Fruit fly (Drosophila melanogaster) whole organism, embryonic: ENCODE data around the gene Nup93-1.

Source experiments
- Abd-B ChIP-seq: fragments of 200-800 bp; sonication (Bioruptor generic); optimal IDR thresholded peaks from 2 replicates; lab custom pipeline; 2018; ENCODE audit warnings: missing biosample characterization, mild to moderate bottlenecking, missing genetic modification characterization, moderate library complexity
- CG10209 ChIP-seq: fragments of 200-800 bp; sonication (Bioruptor generic); optimal IDR thresholded peaks from 3 replicates; lab custom pipeline; 2017; ENCODE audit warnings: missing biosample characterization, mild to moderate bottlenecking, missing genetic modification characterization, missing genetic modification reagents
- CG10366 ChIP-seq: fragments of 200-800 bp; sonication (Bioruptor generic); IDR thresholded peaks from 2 replicates; pipeline ENCODE4 v1.3.6; 2022; ENCODE audit warnings: missing biosample characterization, missing genetic modification characterization
- CG10543 ChIP-seq: fragments of 200-800 bp; sonication (Bioruptor generic); optimal IDR thresholded peaks from 3 replicates; lab custom pipeline; 2017; ENCODE audit warnings: missing biosample characterization, mild to moderate bottlenecking, missing genetic modification characterization, moderate library complexity
- CG12219 ChIP-seq: fragments of 200-800 bp; sonication (Bioruptor generic); optimal IDR thresholded peaks from 3 replicates; lab custom pipeline; 2018; ENCODE audit warnings: missing biosample characterization, mild to moderate bottlenecking, missing genetic modification characterization
- CG12659 ChIP-seq: fragments of 200-800 bp; sonication (Bioruptor generic); optimal IDR thresholded peaks from 3 replicates; lab custom pipeline; 2017; ENCODE audit warnings: mild to moderate bottlenecking, missing biosample characterization, missing genetic modification reagents, missing genetic modification characterization
- CG15269 ChIP-seq: fragments of 200-800 bp; sonication (Bioruptor generic); optimal IDR thresholded peaks from 2 replicates; lab custom pipeline; 2018; ENCODE audit warnings: missing biosample characterization, mild to moderate bottlenecking, missing genetic modification characterization, moderate library complexity
- CG1602 ChIP-seq: fragments of 200-800 bp; sonication (Bioruptor generic); optimal IDR thresholded peaks from 3 replicates; lab custom pipeline; 2016; ENCODE audit warnings: missing biosample characterization, missing genetic modification characterization
- CG1647 ChIP-seq: fragments of 200-800 bp; sonication (Bioruptor generic); optimal IDR thresholded peaks from 3 replicates; lab custom pipeline; 2016; ENCODE audit warnings: missing biosample characterization, missing genetic modification characterization
- CG16779 ChIP-seq: fragments of 200-800 bp; sonication (Bioruptor generic); IDR thresholded peaks from 2 replicates; pipeline ENCODE4 v1.3.6; 2022; ENCODE audit warnings: missing biosample characterization, missing genetic modification characterization
- CG18599 ChIP-seq: fragments of 200-800 bp; sonication (Bioruptor generic); optimal IDR thresholded peaks from 3 replicates; lab custom pipeline; 2017; ENCODE audit warnings: missing biosample characterization, missing genetic modification characterization, mild to moderate bottlenecking, moderate library complexity, missing genetic modification reagents
- CG2202 ChIP-seq: fragments of 200-800 bp; sonication (Bioruptor generic); optimal IDR thresholded peaks from 2 replicates; lab custom pipeline; 2018; ENCODE audit warnings: missing biosample characterization, mild to moderate bottlenecking, missing genetic modification characterization
- CG5245 ChIP-seq: fragments of 200-800 bp; sonication (Bioruptor generic); optimal IDR thresholded peaks from 3 replicates; lab custom pipeline; 2016; ENCODE audit warnings: missing biosample characterization, missing genetic modification characterization
- CG7963 ChIP-seq: fragments of 200-800 bp; sonication (Bioruptor generic); IDR thresholded peaks from 3 replicates; pipeline ENCODE4 v1.3.6; 2022; ENCODE audit warnings: missing biosample characterization, missing genetic modification characterization; ENCODE audit not compliant: partially characterized antibody
- CG8359 ChIP-seq: fragments of 200-800 bp; sonication (Bioruptor generic); optimal IDR thresholded peaks from 2 replicates; lab custom pipeline; 2017; ENCODE audit warnings: missing biosample characterization, mild to moderate bottlenecking, missing genetic modification characterization, borderline replicate concordance
- CG8765 ChIP-seq: fragments of 200-800 bp; sonication (Bioruptor generic); IDR thresholded peaks from 2 replicates; pipeline ENCODE4 v1.3.6; 2022; ENCODE audit warnings: missing biosample characterization, missing genetic modification characterization
- CG8924 ChIP-seq: fragments of 200-800 bp; optimal IDR thresholded peaks from 3 replicates; lab custom pipeline; 2019; ENCODE audit warnings: missing biosample characterization, mild to moderate bottlenecking, missing genetic modification characterization, moderate library complexity
- CG9817 ChIP-seq: fragments of 200-800 bp; sonication (Bioruptor generic); optimal IDR thresholded peaks from 2 replicates; lab custom pipeline; 2018; ENCODE audit warnings: missing biosample characterization, mild to moderate bottlenecking, missing genetic modification characterization, moderate library complexity
- CHES-1-like ChIP-seq: fragments of 200-800 bp; sonication (Bioruptor generic); optimal IDR thresholded peaks from 2 replicates; lab custom pipeline; 2016; ENCODE audit warnings: missing biosample characterization, missing genetic modification characterization
- CTCF ChIP-seq: fragments of 200-800 bp; sonication (Bioruptor generic); optimal IDR thresholded peaks from 2 replicates; lab custom pipeline; 2017; ENCODE audit warnings: missing biosample characterization, mild to moderate bottlenecking, missing genetic modification characterization, moderate library complexity
- Dp ChIP-seq: fragments of 200-800 bp; sonication (Bioruptor generic); optimal IDR thresholded peaks from 2 replicates; lab custom pipeline; 2018; ENCODE audit warnings: missing biosample characterization, mild to moderate bottlenecking, missing genetic modification characterization, moderate library complexity
- GATAe ChIP-seq: fragments of 200-800 bp; sonication (Bioruptor generic); conservative IDR thresholded peaks from 2 replicates; pipeline ENCODE4 v1.3.6; 2022; ENCODE audit warnings: missing biosample characterization, missing genetic modification characterization
- Lim3 ChIP-seq: fragments of 200-800 bp; sonication (Bioruptor generic); IDR thresholded peaks from 2 replicates; pipeline ENCODE4 v1.3.6; 2022; ENCODE audit warnings: missing biosample characterization, missing genetic modification characterization
- Mad ChIP-seq: fragments of 200-800 bp; sonication (Bioruptor generic); optimal IDR thresholded peaks from 2 replicates; lab custom pipeline; 2016; ENCODE audit warnings: missing biosample characterization, missing genetic modification characterization
- NFAT ChIP-seq: fragments of 200-800 bp; sonication (Bioruptor generic); IDR thresholded peaks from 2 replicates; pipeline ENCODE4 v1.3.6; 2022; ENCODE audit warnings: missing biosample characterization, missing genetic modification characterization
- NfI ChIP-seq: fragments of 200-800 bp; sonication (Bioruptor generic); optimal IDR thresholded peaks from 3 replicates; lab custom pipeline; 2018; ENCODE audit warnings: missing biosample characterization, mild to moderate bottlenecking, missing genetic modification characterization, moderate library complexity
- Pdp1 ChIP-seq, 2 experiments: fragments of 200-800 bp; sonication (Bioruptor generic); optimal IDR thresholded peaks; 3 replicates each; lab custom pipeline; 2016; ENCODE audit warnings: missing biosample characterization in 2 of 2, missing genetic modification characterization in 2 of 2, mild to moderate bottlenecking in 1 of 2, moderate library complexity in 1 of 2
- Six4 ChIP-seq: fragments of 200-800 bp; sonication (Bioruptor generic); optimal IDR thresholded peaks from 2 replicates; lab custom pipeline; 2016; ENCODE audit warnings: missing biosample characterization, missing genetic modification characterization
- Sry-β ChIP-seq: fragments of 200-800 bp; sonication (Bioruptor generic); optimal IDR thresholded peaks from 2 replicates; lab custom pipeline; 2018; ENCODE audit warnings: missing biosample characterization, mild to moderate bottlenecking, missing genetic modification characterization, moderate library complexity
- amos ChIP-seq: fragments of 200-800 bp; sonication (Bioruptor generic); IDR thresholded peaks from 2 replicates; pipeline ENCODE4 v1.3.6; 2022; ENCODE audit warnings: missing biosample characterization, missing genetic modification characterization; ENCODE audit not compliant: partially characterized antibody
- bsh ChIP-seq, 2 experiments: fragments of 200-800 bp; sonication (Bioruptor generic); optimal IDR thresholded peaks; 2 replicates each; lab custom pipeline; 2017 to 2018; ENCODE audit warnings: mild to moderate bottlenecking in 2 of 2, missing biosample characterization in 2 of 2, missing genetic modification characterization in 2 of 2, moderate library complexity in 1 of 2
- caup ChIP-seq: fragments of 200-800 bp; sonication (Bioruptor generic); optimal IDR thresholded peaks from 3 replicates; lab custom pipeline; 2017; ENCODE audit warnings: missing biosample characterization, mild to moderate bottlenecking, missing genetic modification characterization, moderate library complexity; ENCODE audit not compliant: severe bottlenecking
- cg ChIP-seq: fragments of 200-800 bp; sonication (Bioruptor generic); optimal IDR thresholded peaks from 3 replicates; lab custom pipeline; 2019; ENCODE audit warnings: missing biosample characterization, mild to moderate bottlenecking, missing genetic modification characterization, moderate library complexity
- dati ChIP-seq: fragments of 200-800 bp; sonication (Bioruptor generic); IDR thresholded peaks from 2 replicates; pipeline ENCODE4 v1.3.6; 2022; ENCODE audit warnings: missing biosample characterization, missing genetic modification characterization
- exex ChIP-seq: fragments of 200-800 bp; sonication (Bioruptor generic); optimal IDR thresholded peaks from 4 replicates; lab custom pipeline; 2018; ENCODE audit warnings: missing biosample characterization, mild to moderate bottlenecking, missing genetic modification characterization, moderate library complexity
- fd102C ChIP-seq: fragments of 200-800 bp; sonication (Bioruptor generic); optimal IDR thresholded peaks from 2 replicates; lab custom pipeline; 2018; ENCODE audit warnings: missing biosample characterization, mild to moderate bottlenecking, missing genetic modification characterization, moderate library complexity
- ftz-f1 ChIP-seq: fragments of 200-800 bp; sonication (Bioruptor generic); optimal IDR thresholded peaks from 2 replicates; lab custom pipeline; 2016; ENCODE audit warnings: missing biosample characterization, missing genetic modification characterization
- gcm ChIP-seq: fragments of 200-800 bp; sonication (Bioruptor generic); optimal IDR thresholded peaks from 2 replicates; lab custom pipeline; 2019; ENCODE audit warnings: missing biosample characterization, mild to moderate bottlenecking, missing genetic modification characterization, moderate library complexity
- grau ChIP-seq: fragments of 200-800 bp; optimal IDR thresholded peaks from 3 replicates; lab custom pipeline; 2019; ENCODE audit warnings: missing biosample characterization, mild to moderate bottlenecking, missing genetic modification characterization, moderate library complexity
- jigr1 ChIP-seq: fragments of 200-800 bp; sonication (Bioruptor generic); IDR thresholded peaks from 3 replicates; pipeline ENCODE4 v1.3.6; 2022; ENCODE audit warnings: missing biosample characterization, missing genetic modification characterization
- kah ChIP-seq: fragments of 200-800 bp; sonication (Bioruptor generic); optimal IDR thresholded peaks from 2 replicates; lab custom pipeline; 2018; ENCODE audit warnings: missing biosample characterization, mild to moderate bottlenecking, missing genetic modification characterization
- kni ChIP-seq: fragments of 200-800 bp; sonication (Bioruptor generic); optimal IDR thresholded peaks from 3 replicates; lab custom pipeline; 2017; ENCODE audit warnings: mild to moderate bottlenecking, missing biosample characterization, missing genetic modification reagents, missing genetic modification characterization
- lov ChIP-seq, 2 experiments: fragments of 200-800 bp in 1 of 2; fragments of >200 bp in 1 of 2; sonication (Bioruptor generic) in 1 of 2; IDR thresholded peaks in 1 of 2; optimal IDR thresholded peaks in 1 of 2; 2 replicates in 1 of 2; 3 replicates in 1 of 2; pipeline versions ENCODE4 v1.3.6 to Lab custom; 2017 to 2022; ENCODE audit warnings: missing biosample characterization in 1 of 2, missing genetic modification characterization in 1 of 2
- row ChIP-seq: fragments of 200-800 bp; sonication (Bioruptor generic); IDR thresholded peaks from 3 replicates; pipeline ENCODE4 v1.3.6; 2022; ENCODE audit warnings: missing biosample characterization, missing genetic modification characterization
- tll ChIP-seq, 2 experiments: fragments of 200-800 bp in 1 of 2; fragments of >200 bp in 1 of 2; sonication (Bioruptor generic) in 1 of 2; optimal IDR thresholded peaks; 2 replicates each; lab custom pipeline; 2017 to 2019; ENCODE audit warnings: missing biosample characterization in 2 of 2, missing genetic modification characterization in 2 of 2, mild to moderate bottlenecking in 1 of 2, moderate library complexity in 1 of 2
- unpg ChIP-seq: fragments of 200-800 bp; sonication (Bioruptor generic); optimal IDR thresholded peaks from 3 replicates; lab custom pipeline; 2018; ENCODE audit warnings: missing biosample characterization, mild to moderate bottlenecking, missing genetic modification characterization, moderate library complexity
- zen ChIP-seq: fragments of 200-800 bp; sonication (Bioruptor generic); optimal IDR thresholded peaks from 3 replicates; lab custom pipeline; 2018; ENCODE audit warnings: missing biosample characterization, mild to moderate bottlenecking, missing genetic modification characterization, moderate library complexity
- zen2 ChIP-seq: fragments of 200-800 bp; sonication (Bioruptor generic); IDR thresholded peaks from 3 replicates; pipeline ENCODE4 v1.3.6; 2022; ENCODE audit warnings: missing biosample characterization, missing genetic modification characterization; ENCODE audit not compliant: partially characterized antibody

The Nup93-1 gene

DNA sequence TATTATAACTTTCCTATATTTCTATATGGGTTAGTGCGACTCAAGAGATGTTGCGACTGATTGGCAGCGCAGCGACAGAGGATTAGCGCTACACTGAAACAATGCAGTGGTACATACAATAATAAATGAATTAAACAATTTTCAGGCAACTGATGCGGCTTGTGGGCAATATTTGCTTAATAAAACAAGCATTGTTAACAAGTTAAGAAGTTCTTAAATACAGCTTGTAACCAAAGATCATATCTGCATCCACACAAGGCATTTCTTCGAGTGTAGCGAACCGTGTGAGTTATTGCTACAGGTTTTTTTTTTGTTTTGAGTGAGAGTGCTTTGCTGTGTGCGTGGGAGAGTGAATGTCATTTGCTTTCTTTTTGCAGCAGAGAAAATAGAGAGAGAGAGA is 16.3 kb downstream of the Nup93-1 start (continued):
- TF ChIP-seq CG12219 (GFP tag; lab: Kevin White, UChicago) (peak; percentile 76), CHES-1-like (GFP tag; lab: Kevin White, UChicago) (peak; percentile 62), Abd-B (GFP tag; lab: Kevin White, UChicago) (peak; percentile 53), bsh (GFP tag; optimal IDR thresholded peaks at IDR 0.05; lab: Kevin White, UChicago) (peak; percentile 50 to 58), lov (optimal IDR thresholded peaks at IDR 0.05; lab: Kevin White, UChicago) (no peak), lov (GFP tag; IDR thresholded peaks at IDR 0.05; lab: Robert Waterston, UW) (no peak), CG10209 (GFP tag; lab: Kevin White, UChicago) (peak; percentile 71), Lim3 (peak; percentile 31; the same call in 1 of the 2 replicates), Pdp1 (GFP tag; optimal IDR thresholded peaks at IDR 0.05; lab: Kevin White, UChicago) (peak; percentile 58 to 64), CG12659 (peak; percentile 50), grau (peak; percentile 57), CG10366 (GFP tag; lab: Robert Waterston, UW) (peak; percentile 74), CG10543 (GFP tag; lab: Kevin White, UChicago) (peak; percentile 7), zen (peak; percentile 68), CG1647 (GFP tag; lab: Kevin White, UChicago) (peak; percentile 66), tll (GFP tag; optimal IDR thresholded peaks at IDR 0.05; lab: Kevin White, UChicago) (no peak), Dp (GFP tag; lab: Kevin White, UChicago) (no peak), kah (GFP tag; lab: Kevin White, UChicago) (peak; percentile 38), ftz-f1 (no peak), CG2202 (tag; lab: Kevin White, UChicago) (peak; percentile 17), caup (GFP tag; lab: Kevin White, UChicago) (peak; percentile 40), CG1602 (GFP tag; lab: Kevin White, UChicago) (peak; percentile 52), kni (GFP tag; lab: Kevin White, UChicago) (no peak), CG16779 (no peak), gcm (GFP tag; lab: Kevin White, UChicago) (peak; percentile 60), Sry-β (GFP tag; lab: Kevin White, UChicago) (no peak), CG8359 (GFP tag; lab: Kevin White, UChicago) (peak; percentile 1), row (GFP tag; lab: Robert Waterston, UW) (peak; percentile 79), Mad (GFP tag; lab: Kevin White, UChicago) (peak; percentile 61), CG7963 (GFP tag; lab: Robert Waterston, UW) (no peak), CTCF (GFP tag; lab: Kevin White, UChicago) (peak; percentile 12), jigr1 (no peak), exex (tag; lab: Kevin White, UChicago) (no peak), CG15269 (tag; lab: Kevin White, UChicago) (peak; percentile 74), amos (GFP tag; lab: Robert Waterston, UW) (no peak), CG8924 (tag; lab: Kevin White, UChicago) (peak; percentile 55), CG9817 (tag; lab: Kevin White, UChicago) (peak; percentile 61), cg (GFP tag; lab: Kevin White, UChicago) (no peak), dati (GFP tag; lab: Robert Waterston, UW) (peak; percentile 69), CG5245 (GFP tag; lab: Kevin White, UChicago) (peak; percentile 69), unpg (peak; percentile 78), GATAe (GFP tag; lab: Robert Waterston, UW) (no peak), fd102C (GFP tag; lab: Kevin White, UChicago) (no peak), NFAT (0 out of 2 replicates have a peak, but pooled peaks have one; percentile 23), CG18599 (GFP tag; lab: Kevin White, UChicago) (peak; percentile 70), NfI (GFP tag; lab: Kevin White, UChicago) (peak; percentile 63), CG8765 (GFP tag; lab: Robert Waterston, UW) (peak; percentile 49; the same call in 1 of the 2 replicates), Six4 (GFP tag; lab: Kevin White, UChicago) (peak; percentile 48), zen2 (no peak)
